Fruit fly (Drosophila melanogaster): ENCODE data around the gene rux.

dm6 chrX:6034741-6035140, 2.9 kb downstream of the rux start:
- TF ChIP-seq Jra (GFP tag; optimal IDR thresholded peaks at IDR 0.05) (no peak), lola (GFP tag; optimal IDR thresholded peaks at IDR 0.05) (no peak), HLH106 (tag; optimal IDR thresholded peaks at IDR 0.05) (no peak)

All from whole organism, wandering third instar larva.